Worm (Caenorhabditis elegans): ENCODE data around the gene flr-4.

flr-4 gene

ce11 chrX:15133180-15133579, 44.0 kb downstream of the flr-4 start:
- TF ChIP-seq unc-42 (tag; optimal IDR thresholded peaks at IDR 0.05) (peak; percentile 56), hlh-30 (tag; optimal IDR thresholded peaks at IDR 0.05; ENCODE audit: insufficient read depth) (no peak)

ce11 chrX:15134941-15135340, 45.7 kb downstream of the flr-4 start:
- TF ChIP-seq nfya-1 (tag; optimal IDR thresholded peaks at IDR 0.05) (no peak), tbx-7 (tag; optimal IDR thresholded peaks at IDR 0.05) (no peak), ceh-2 (tag; optimal IDR thresholded peaks at IDR 0.05) (no peak), unc-42 (tag; optimal IDR thresholded peaks at IDR 0.05) (peak; percentile 76)

Data from whole organism, late embryonic.